Fruit fly (Drosophila melanogaster) S2 (cell line): Measurements from ENCODE around the gene side-VII.

Experiments used
- CG8478 ChIP-seq: fragments of >200 bp; optimal IDR thresholded peaks from 2 replicates; lab custom pipeline; 2018
- CTCF ChIP-seq, 2 experiments: fragments of >200 bp; optimal IDR thresholded peaks; 2 replicates each; lab custom pipeline; 2018

dm6 chr3R:9745442-9745841 is 5.7 kb upstream of the side-VII start:
- TF ChIP-seq CTCF (optimal IDR thresholded peaks at IDR 0.05; lab: Kevin White, UChicago) (no peak), CG8478 (lab: Kevin White, UChicago) (no peak)
